Fruit fly (Drosophila melanogaster) whole organism, pupa: Measurements from ENCODE around the gene cyr.

ENCODE experiments used
- CG10348 ChIP-seq: fragments of 200-800 bp; sonication (Bioruptor generic); IDR thresholded peaks from 2 replicates; pipeline ENCODE4 v1.3.6; 2022; ENCODE audit warnings: missing biosample characterization, missing genetic modification characterization
- CG12605 ChIP-seq: fragments of 200-800 bp; sonication (Bioruptor generic); IDR thresholded peaks from 2 replicates; pipeline ENCODE4 v1.3.6; 2022; ENCODE audit warnings: missing biosample characterization, missing genetic modification characterization
- CG13204 ChIP-seq: fragments of 200-800 bp; sonication (Bioruptor generic); optimal IDR thresholded peaks from 2 replicates; lab custom pipeline; 2018; ENCODE audit warnings: missing biosample characterization, mild to moderate bottlenecking, missing genetic modification characterization, moderate library complexity
- CG14655 ChIP-seq: fragments of 200-800 bp; sonication (Bioruptor generic); optimal IDR thresholded peaks from 3 replicates; lab custom pipeline; 2017; ENCODE audit warnings: mild to moderate bottlenecking, missing biosample characterization, missing genetic modification reagents, missing genetic modification characterization
- CG15710 ChIP-seq: fragments of 200-800 bp; sonication (Bioruptor generic); optimal IDR thresholded peaks from 2 replicates; lab custom pipeline; 2018; ENCODE audit warnings: missing biosample characterization, mild to moderate bottlenecking, missing genetic modification characterization, moderate library complexity
- CG17806 ChIP-seq: fragments of 200-800 bp; sonication (Bioruptor generic); optimal IDR thresholded peaks from 2 replicates; lab custom pipeline; 2018; ENCODE audit warnings: missing biosample characterization, mild to moderate bottlenecking, missing genetic modification characterization, moderate library complexity
- CG32121 ChIP-seq: fragments of 200-800 bp; sonication (Bioruptor generic); IDR thresholded peaks from 2 replicates; pipeline ENCODE4 v1.3.6; 2022; ENCODE audit warnings: missing biosample characterization, missing genetic modification characterization
- CG34367 ChIP-seq: fragments of 200-800 bp; sonication (Bioruptor generic); optimal IDR thresholded peaks from 2 replicates; lab custom pipeline; 2018; ENCODE audit warnings: missing biosample characterization, mild to moderate bottlenecking, missing genetic modification characterization
- CG4496 ChIP-seq: fragments of 200-800 bp; sonication (Bioruptor generic); IDR thresholded peaks from 3 replicates; pipeline ENCODE4 v1.3.6; 2022; ENCODE audit warnings: missing biosample characterization, missing genetic modification characterization
- CG8159 ChIP-seq: fragments of 200-800 bp; sonication (Bioruptor generic); optimal IDR thresholded peaks from 3 replicates; lab custom pipeline; 2018; ENCODE audit warnings: missing biosample characterization, mild to moderate bottlenecking, missing genetic modification characterization, moderate library complexity
- CG8301 ChIP-seq: fragments of 200-800 bp; sonication (Bioruptor generic); optimal IDR thresholded peaks from 2 replicates; lab custom pipeline; 2018; ENCODE audit warnings: missing biosample characterization, mild to moderate bottlenecking, missing genetic modification characterization
- CG9948 ChIP-seq: fragments of 200-800 bp; sonication (Bioruptor generic); optimal IDR thresholded peaks from 2 replicates; lab custom pipeline; 2018; ENCODE audit warnings: missing biosample characterization, mild to moderate bottlenecking, missing genetic modification characterization, moderate library complexity
- D1 ChIP-seq: fragments of 200-800 bp; sonication (Bioruptor generic); optimal IDR thresholded peaks from 2 replicates; lab custom pipeline; 2018; ENCODE audit warnings: missing biosample characterization, mild to moderate bottlenecking, missing genetic modification characterization, moderate library complexity
- EcR ChIP-seq: fragments of 200-800 bp; sonication (Bioruptor generic); optimal IDR thresholded peaks from 3 replicates; lab custom pipeline; 2019; ENCODE audit warnings: missing biosample characterization, missing genetic modification characterization, mild to moderate bottlenecking, moderate library complexity, missing genetic modification reagents
- Ets98B ChIP-seq: fragments of 200-800 bp; sonication (Bioruptor generic); IDR thresholded peaks from 2 replicates; pipeline ENCODE4 v1.3.6; 2022; ENCODE audit warnings: missing biosample characterization, missing genetic modification characterization
- Pif1A ChIP-seq: fragments of 200-800 bp; sonication (Bioruptor generic); optimal IDR thresholded peaks from 3 replicates; lab custom pipeline; 2016; ENCODE audit warnings: missing biosample characterization, missing genetic modification characterization
- Pif1B ChIP-seq: fragments of 200-800 bp; sonication (Bioruptor generic); optimal IDR thresholded peaks from 3 replicates; lab custom pipeline; 2016; ENCODE audit warnings: missing biosample characterization, missing genetic modification characterization
- Snoo ChIP-seq: fragments of 200-800 bp; sonication (Bioruptor generic); optimal IDR thresholded peaks from 3 replicates; lab custom pipeline; 2017; ENCODE audit warnings: missing biosample characterization, mild to moderate bottlenecking, missing genetic modification characterization, inconsistent platforms
- fd96Ca ChIP-seq: fragments of 200-800 bp; sonication (Bioruptor generic); IDR thresholded peaks from 3 replicates; pipeline ENCODE4 v1.3.6; 2022; ENCODE audit warnings: missing biosample characterization, missing genetic modification characterization
- gl ChIP-seq: fragments of 200-800 bp; sonication (Bioruptor generic); optimal IDR thresholded peaks from 2 replicates; lab custom pipeline; 2018; ENCODE audit warnings: missing biosample characterization, mild to moderate bottlenecking, missing genetic modification characterization
- rn ChIP-seq: fragments of 200-800 bp; sonication (Bioruptor generic); IDR thresholded peaks from 2 replicates; pipeline ENCODE4 v1.3.6; 2022; ENCODE audit warnings: missing biosample characterization, missing genetic modification characterization

Gene cyr

DNA sequence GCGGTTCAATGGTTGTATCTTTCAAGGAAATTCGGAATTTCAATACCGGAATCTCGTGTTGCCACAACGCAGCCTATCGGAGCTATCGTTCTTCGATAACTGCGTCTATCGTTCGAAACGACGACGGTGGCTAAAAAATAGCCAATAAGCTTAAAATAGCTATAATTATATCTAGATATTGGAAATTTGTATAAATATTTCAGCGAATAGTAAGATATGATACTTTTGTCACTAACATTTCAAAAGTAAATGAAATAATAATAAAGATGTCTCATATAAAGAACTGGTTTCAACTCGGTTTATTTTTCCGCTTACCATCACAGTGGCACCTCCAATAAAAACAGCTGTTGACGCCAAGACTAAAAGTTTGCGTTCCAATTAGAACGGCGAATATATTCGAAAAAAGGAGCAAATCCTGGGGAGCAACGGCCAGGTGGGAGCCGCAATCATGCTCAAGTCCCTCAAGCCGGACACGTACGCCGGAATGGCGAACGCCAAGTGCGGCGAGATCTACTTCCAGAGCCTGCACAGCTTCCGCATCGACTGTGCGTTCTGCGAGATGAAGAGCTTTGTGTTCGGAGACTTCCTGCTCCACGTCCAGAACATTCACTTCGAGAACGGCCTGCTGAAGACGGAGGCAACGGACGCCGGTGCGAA is 10.1 kb upstream of the cyr start, which contains the start of the genes alpha-PheRS and CG2129:
Gene alpha-PheRS, minus strand, starts transcription at position 102 of the 657 bp plus-strand sequence.
Gene CG2129, plus strand, starts transcription at position 339 of the 657 bp plus-strand sequence.
- TF ChIP-seq Snoo (tag; lab: Kevin White, UChicago) = no peak
- TF ChIP-seq CG9948 (tag; lab: Kevin White, UChicago) = peak; percentile 6
- no peak for TF ChIP-seq fd96Ca (GFP tag; lab: Robert Waterston, UW)
- TF ChIP-seq Pif1A (GFP tag; lab: Kevin White, UChicago) = no peak
- TF ChIP-seq CG4496 (GFP tag; lab: Robert Waterston, UW) = no peak
- peak; percentile 17 for TF ChIP-seq CG8159 (tag; lab: Kevin White, UChicago)
- TF ChIP-seq EcR = no peak
- no peak for TF ChIP-seq rn (GFP tag; lab: Robert Waterston, UW)
- TF ChIP-seq CG12605 = no peak
- TF ChIP-seq Ets98B = no peak
- no peak for TF ChIP-seq CG8301 (tag; lab: Kevin White, UChicago)
- TF ChIP-seq CG10348 (GFP tag; lab: Robert Waterston, UW) = no peak
- TF ChIP-seq Pif1B (GFP tag; lab: Kevin White, UChicago) = no peak
- TF ChIP-seq CG15710 = peak; percentile 29
- TF ChIP-seq gl (tag; lab: Kevin White, UChicago) = no peak
- TF ChIP-seq D1 (tag; lab: Kevin White, UChicago) = no peak
- no peak for TF ChIP-seq CG34367 (tag; lab: Kevin White, UChicago)
- TF ChIP-seq CG14655 = no peak
- TF ChIP-seq CG32121 (GFP tag; lab: Robert Waterston, UW) = 0 out of 2 replicates have a peak, but pooled peaks have one; percentile 14
- no peak for TF ChIP-seq CG13204 (GFP tag; lab: Kevin White, UChicago)
- TF ChIP-seq CG17806 (tag; lab: Kevin White, UChicago) = peak; percentile 2

DNA sequence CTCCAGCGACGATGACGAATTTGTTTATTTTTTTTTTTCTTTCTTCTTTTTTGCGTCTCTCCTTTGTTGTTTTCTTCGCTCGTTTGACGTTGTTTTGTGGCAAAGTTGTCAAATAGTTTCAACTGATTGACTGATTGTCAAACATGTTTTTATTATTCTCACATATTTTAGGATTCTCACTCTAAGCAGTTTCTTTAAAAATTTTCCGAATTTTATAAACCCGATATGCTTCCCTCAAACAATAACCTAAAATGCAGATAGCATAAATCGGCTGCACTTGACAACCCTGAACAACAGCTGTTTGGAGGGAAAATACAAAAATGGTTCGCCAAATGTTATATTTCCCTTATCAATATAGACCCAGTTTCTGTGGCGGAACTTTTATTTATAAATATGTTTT is 8.0 kb upstream of the cyr start, which contains the start of gene CG17982:
Gene CG17982, minus strand, starts transcription at position 299 of the 400 bp plus-strand sequence.
- peak; percentile 87 for TF ChIP-seq Ets98B
- peak; percentile 93 for TF ChIP-seq Pif1B (GFP tag; lab: Kevin White, UChicago)
- TF ChIP-seq CG12605 = peak; percentile 66
- TF ChIP-seq CG10348 (GFP tag; lab: Robert Waterston, UW) = peak; percentile 18; the same call in 1 of the 2 replicates
- peak; percentile 87 for TF ChIP-seq fd96Ca (GFP tag; lab: Robert Waterston, UW)
- no peak for TF ChIP-seq CG13204 (GFP tag; lab: Kevin White, UChicago)
- TF ChIP-seq EcR = no peak
- peak; percentile 94 for TF ChIP-seq Pif1A (GFP tag; lab: Kevin White, UChicago)
- no peak for TF ChIP-seq CG14655
- TF ChIP-seq CG8301 (tag; lab: Kevin White, UChicago) = peak; percentile 83
- peak; percentile 89 for TF ChIP-seq CG17806 (tag; lab: Kevin White, UChicago)
- no peak for TF ChIP-seq D1 (tag; lab: Kevin White, UChicago)
- peak; percentile 75 for TF ChIP-seq gl (tag; lab: Kevin White, UChicago)
- peak; percentile 60 for TF ChIP-seq rn (GFP tag; lab: Robert Waterston, UW)
- TF ChIP-seq CG4496 (GFP tag; lab: Robert Waterston, UW) = peak; percentile 93
- peak; percentile 81 for TF ChIP-seq CG9948 (tag; lab: Kevin White, UChicago)
- peak; percentile 88 for TF ChIP-seq CG8159 (tag; lab: Kevin White, UChicago)
- TF ChIP-seq Snoo (tag; lab: Kevin White, UChicago) = peak; percentile 87
- TF ChIP-seq CG32121 (GFP tag; lab: Robert Waterston, UW) = peak; percentile 85
- TF ChIP-seq CG34367 (tag; lab: Kevin White, UChicago) = peak; percentile 86
- TF ChIP-seq CG15710 = peak; percentile 87

DNA sequence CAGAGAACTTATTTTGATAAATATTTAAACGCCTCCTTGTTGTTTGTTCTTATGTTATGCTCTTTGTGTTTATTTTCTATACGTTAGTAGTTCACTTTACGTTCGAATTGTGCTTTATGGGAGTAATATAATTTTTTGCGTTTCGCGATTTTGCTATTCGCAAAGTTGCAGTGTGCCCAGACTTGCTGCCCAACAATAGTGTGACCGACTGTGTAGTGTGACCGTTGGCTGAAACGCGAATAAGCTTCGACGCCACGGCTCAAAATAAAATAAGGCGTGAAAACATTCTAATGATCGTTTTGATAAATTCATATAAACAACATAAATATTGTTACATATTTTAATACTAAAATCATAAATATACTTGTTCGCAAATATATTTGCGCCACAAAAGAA is 6.6 kb upstream of the cyr start, which contains the start of gene Smox:
Gene Smox, minus strand, starts transcription at position 213 of the 396 bp plus-strand sequence.
- no peak for TF ChIP-seq Pif1A (GFP tag; lab: Kevin White, UChicago)
- TF ChIP-seq Ets98B = no peak
- TF ChIP-seq CG17806 (tag; lab: Kevin White, UChicago) = no peak
- no peak for TF ChIP-seq CG15710
- no peak for TF ChIP-seq CG8159 (tag; lab: Kevin White, UChicago)
- no peak for TF ChIP-seq fd96Ca (GFP tag; lab: Robert Waterston, UW)
- TF ChIP-seq Pif1B (GFP tag; lab: Kevin White, UChicago) = no peak
- TF ChIP-seq CG13204 (GFP tag; lab: Kevin White, UChicago) = no peak
- no peak for TF ChIP-seq EcR
- no peak for TF ChIP-seq CG34367 (tag; lab: Kevin White, UChicago)
- no peak for TF ChIP-seq rn (GFP tag; lab: Robert Waterston, UW)
- TF ChIP-seq CG32121 (GFP tag; lab: Robert Waterston, UW) = no peak
- TF ChIP-seq CG12605 = no peak
- TF ChIP-seq CG9948 (tag; lab: Kevin White, UChicago) = no peak
- TF ChIP-seq CG4496 (GFP tag; lab: Robert Waterston, UW) = no peak
- TF ChIP-seq CG8301 (tag; lab: Kevin White, UChicago) = no peak

DNA sequence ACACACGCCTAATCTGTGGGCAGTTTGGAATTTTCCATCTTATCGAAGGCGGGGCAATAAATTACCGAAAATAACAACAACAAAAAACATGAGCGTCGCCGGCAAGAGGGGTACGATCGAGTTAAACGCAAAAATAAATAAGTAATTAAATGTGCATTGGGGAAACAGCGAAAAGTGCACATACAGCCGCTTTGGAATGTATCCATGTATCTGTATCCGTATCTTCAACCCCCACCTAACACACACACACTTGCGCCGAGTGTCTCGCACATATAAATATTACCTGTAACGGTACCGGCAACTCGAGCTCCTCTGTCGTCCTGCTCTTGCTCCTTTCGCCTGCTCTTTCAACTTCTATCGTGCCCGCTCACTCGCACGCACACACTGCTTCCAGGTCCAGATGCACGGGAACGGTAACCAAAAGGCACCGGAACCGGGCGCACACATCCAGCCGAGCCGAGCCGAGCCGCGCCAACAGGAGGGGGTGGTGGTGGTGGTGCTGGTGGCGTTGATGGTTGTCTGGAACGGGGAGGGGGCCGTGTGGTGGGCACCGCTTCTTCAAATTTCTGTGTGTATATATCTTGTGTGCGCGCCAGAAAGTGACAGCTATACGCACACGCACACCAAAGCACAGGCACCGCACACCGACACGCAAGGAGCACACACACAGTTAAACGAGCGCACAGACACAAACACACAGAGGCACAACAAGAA is 6.0 kb upstream of the cyr start:
- TF ChIP-seq CG8159 (tag; lab: Kevin White, UChicago) (peak; percentile 17), CG10348 (GFP tag; lab: Robert Waterston, UW) (0 out of 2 replicates have a peak, but pooled peaks have one; percentile 20), CG15710 (peak; percentile 4), rn (GFP tag; lab: Robert Waterston, UW) (no peak), Snoo (tag; lab: Kevin White, UChicago) (no peak), CG17806 (tag; lab: Kevin White, UChicago) (no peak), CG8301 (tag; lab: Kevin White, UChicago) (peak; percentile 12), CG4496 (GFP tag; lab: Robert Waterston, UW) (peak; percentile 93), CG13204 (GFP tag; lab: Kevin White, UChicago) (peak; percentile 94), gl (tag; lab: Kevin White, UChicago) (no peak), Pif1B (GFP tag; lab: Kevin White, UChicago) (no peak), fd96Ca (GFP tag; lab: Robert Waterston, UW) (peak; percentile 5; the same call in 1 of the 3 replicates), CG14655 (no peak), Pif1A (GFP tag; lab: Kevin White, UChicago) (peak; percentile 16), Ets98B (peak; percentile 51; the same call in 1 of the 2 replicates), CG12605 (peak; percentile 54), CG34367 (tag; lab: Kevin White, UChicago) (no peak), CG9948 (tag; lab: Kevin White, UChicago) (no peak), EcR (peak; percentile 40), CG32121 (GFP tag; lab: Robert Waterston, UW) (peak; percentile 66), D1 (tag; lab: Kevin White, UChicago) (no peak)
